Fruit fly (Drosophila melanogaster) whole organism, pupa: ENCODE results near the gene CG1421.

Experiments
- CG10348 ChIP-seq: fragments of 200-800 bp; sonication (Bioruptor generic); IDR thresholded peaks from 2 replicates; pipeline ENCODE4 v1.3.6; 2022; ENCODE audit warnings: missing biosample characterization, missing genetic modification characterization
- CG12605 ChIP-seq: fragments of 200-800 bp; sonication (Bioruptor generic); IDR thresholded peaks from 2 replicates; pipeline ENCODE4 v1.3.6; 2022; ENCODE audit warnings: missing biosample characterization, missing genetic modification characterization
- CG13204 ChIP-seq: fragments of 200-800 bp; sonication (Bioruptor generic); optimal IDR thresholded peaks from 2 replicates; lab custom pipeline; 2018; ENCODE audit warnings: missing biosample characterization, mild to moderate bottlenecking, missing genetic modification characterization, moderate library complexity
- CG14655 ChIP-seq: fragments of 200-800 bp; sonication (Bioruptor generic); optimal IDR thresholded peaks from 3 replicates; lab custom pipeline; 2017; ENCODE audit warnings: mild to moderate bottlenecking, missing biosample characterization, missing genetic modification reagents, missing genetic modification characterization
- CG15710 ChIP-seq: fragments of 200-800 bp; sonication (Bioruptor generic); optimal IDR thresholded peaks from 2 replicates; lab custom pipeline; 2018; ENCODE audit warnings: missing biosample characterization, mild to moderate bottlenecking, missing genetic modification characterization, moderate library complexity
- CG17806 ChIP-seq: fragments of 200-800 bp; sonication (Bioruptor generic); optimal IDR thresholded peaks from 2 replicates; lab custom pipeline; 2018; ENCODE audit warnings: missing biosample characterization, mild to moderate bottlenecking, missing genetic modification characterization, moderate library complexity
- CG32121 ChIP-seq: fragments of 200-800 bp; sonication (Bioruptor generic); IDR thresholded peaks from 2 replicates; pipeline ENCODE4 v1.3.6; 2022; ENCODE audit warnings: missing biosample characterization, missing genetic modification characterization
- CG34367 ChIP-seq: fragments of 200-800 bp; sonication (Bioruptor generic); optimal IDR thresholded peaks from 2 replicates; lab custom pipeline; 2018; ENCODE audit warnings: missing biosample characterization, mild to moderate bottlenecking, missing genetic modification characterization
- CG4496 ChIP-seq: fragments of 200-800 bp; sonication (Bioruptor generic); IDR thresholded peaks from 3 replicates; pipeline ENCODE4 v1.3.6; 2022; ENCODE audit warnings: missing biosample characterization, missing genetic modification characterization
- CG8159 ChIP-seq: fragments of 200-800 bp; sonication (Bioruptor generic); optimal IDR thresholded peaks from 3 replicates; lab custom pipeline; 2018; ENCODE audit warnings: missing biosample characterization, mild to moderate bottlenecking, missing genetic modification characterization, moderate library complexity
- CG8301 ChIP-seq: fragments of 200-800 bp; sonication (Bioruptor generic); optimal IDR thresholded peaks from 2 replicates; lab custom pipeline; 2018; ENCODE audit warnings: missing biosample characterization, mild to moderate bottlenecking, missing genetic modification characterization
- CG9948 ChIP-seq: fragments of 200-800 bp; sonication (Bioruptor generic); optimal IDR thresholded peaks from 2 replicates; lab custom pipeline; 2018; ENCODE audit warnings: missing biosample characterization, mild to moderate bottlenecking, missing genetic modification characterization, moderate library complexity
- D1 ChIP-seq: fragments of 200-800 bp; sonication (Bioruptor generic); optimal IDR thresholded peaks from 2 replicates; lab custom pipeline; 2018; ENCODE audit warnings: missing biosample characterization, mild to moderate bottlenecking, missing genetic modification characterization, moderate library complexity
- EcR ChIP-seq: fragments of 200-800 bp; sonication (Bioruptor generic); optimal IDR thresholded peaks from 3 replicates; lab custom pipeline; 2019; ENCODE audit warnings: missing biosample characterization, missing genetic modification characterization, mild to moderate bottlenecking, moderate library complexity, missing genetic modification reagents
- Ets98B ChIP-seq: fragments of 200-800 bp; sonication (Bioruptor generic); IDR thresholded peaks from 2 replicates; pipeline ENCODE4 v1.3.6; 2022; ENCODE audit warnings: missing biosample characterization, missing genetic modification characterization
- Pif1A ChIP-seq: fragments of 200-800 bp; sonication (Bioruptor generic); optimal IDR thresholded peaks from 3 replicates; lab custom pipeline; 2016; ENCODE audit warnings: missing biosample characterization, missing genetic modification characterization
- Pif1B ChIP-seq: fragments of 200-800 bp; sonication (Bioruptor generic); optimal IDR thresholded peaks from 3 replicates; lab custom pipeline; 2016; ENCODE audit warnings: missing biosample characterization, missing genetic modification characterization
- Snoo ChIP-seq: fragments of 200-800 bp; sonication (Bioruptor generic); optimal IDR thresholded peaks from 3 replicates; lab custom pipeline; 2017; ENCODE audit warnings: missing biosample characterization, mild to moderate bottlenecking, missing genetic modification characterization, inconsistent platforms
- fd96Ca ChIP-seq: fragments of 200-800 bp; sonication (Bioruptor generic); IDR thresholded peaks from 3 replicates; pipeline ENCODE4 v1.3.6; 2022; ENCODE audit warnings: missing biosample characterization, missing genetic modification characterization
- gl ChIP-seq: fragments of 200-800 bp; sonication (Bioruptor generic); optimal IDR thresholded peaks from 2 replicates; lab custom pipeline; 2018; ENCODE audit warnings: missing biosample characterization, mild to moderate bottlenecking, missing genetic modification characterization
- rn ChIP-seq: fragments of 200-800 bp; sonication (Bioruptor generic); IDR thresholded peaks from 2 replicates; pipeline ENCODE4 v1.3.6; 2022; ENCODE audit warnings: missing biosample characterization, missing genetic modification characterization

Gene CG1421

dm6 chr2L:21890205-21890604 is 12.6 kb upstream of the CG1421 start:
- TF ChIP-seq CG14655 (GFP tag; lab: Kevin White, UChicago) (no peak), CG17806 (tag; lab: Kevin White, UChicago) (no peak), CG10348 (GFP tag; lab: Robert Waterston, UW) (no peak), Pif1A (GFP tag; lab: Kevin White, UChicago) (no peak), Snoo (tag; lab: Kevin White, UChicago) (no peak), CG34367 (tag; lab: Kevin White, UChicago) (no peak), Ets98B (GFP tag; lab: Robert Waterston, UW) (no peak), CG4496 (GFP tag; lab: Robert Waterston, UW) (no peak)

- TF ChIP-seq CG8159 (no peak), CG9948 (no peak), fd96Ca (GFP tag; lab: Robert Waterston, UW) (no peak), CG10348 (GFP tag; lab: Robert Waterston, UW) (no peak), Pif1A (GFP tag; lab: Kevin White, UChicago) (no peak), CG17806 (tag; lab: Kevin White, UChicago) (no peak), gl (no peak), Snoo (tag; lab: Kevin White, UChicago) (no peak), CG34367 (tag; lab: Kevin White, UChicago) (no peak), EcR (GFP tag; lab: Kevin White, UChicago) (no peak)
These were observed 6.7 kb upstream of the CG1421 start for dm6 chr2L:21896046-21896445.

- TF ChIP-seq gl = no peak
These were observed 4.6 kb upstream of the CG1421 start, which contains the start of gene CG11629 for dm6 chr2L:21898189-21898588. Gene CG11629, minus strand, starts transcription at chr2L:21898289.

dm6 chr2L:21899001-21899715 is 3.6 kb upstream of the CG1421 start:
- TF ChIP-seq CG4496 (GFP tag; lab: Robert Waterston, UW) (no peak), CG13204 (GFP tag; lab: Kevin White, UChicago) (peak; percentile 60), Snoo (tag; lab: Kevin White, UChicago) (no peak), CG17806 (tag; lab: Kevin White, UChicago) (no peak), fd96Ca (GFP tag; lab: Robert Waterston, UW) (peak; percentile 72), EcR (GFP tag; lab: Kevin White, UChicago) (no peak), CG9948 (no peak), CG34367 (tag; lab: Kevin White, UChicago) (no peak), CG8301 (tag; lab: Kevin White, UChicago) (no peak), Pif1A (GFP tag; lab: Kevin White, UChicago) (no peak), Ets98B (GFP tag; lab: Robert Waterston, UW) (no peak; the same call in 1 of the 2 replicates), CG8159 (no peak), CG12605 (peak; percentile 54; the same call in 1 of the 2 replicates), gl (no peak), CG15710 (tag; lab: Kevin White, UChicago) (no peak)

dm6 chr2L:21904183-21904582 is 1.4 kb downstream of the CG1421 start:
- TF ChIP-seq rn (GFP tag; lab: Robert Waterston, UW) (no peak), CG15710 (tag; lab: Kevin White, UChicago) (no peak), CG13204 (GFP tag; lab: Kevin White, UChicago) (no peak), Pif1A (GFP tag; lab: Kevin White, UChicago) (no peak), Ets98B (GFP tag; lab: Robert Waterston, UW) (no peak), CG4496 (GFP tag; lab: Robert Waterston, UW) (no peak), CG8159 (no peak), CG10348 (GFP tag; lab: Robert Waterston, UW) (no peak), CG14655 (GFP tag; lab: Kevin White, UChicago) (no peak), CG34367 (tag; lab: Kevin White, UChicago) (no peak)

dm6 chr2L:21905139-21905538 is 2.3 kb downstream of the CG1421 start:
- TF ChIP-seq Ets98B (GFP tag; lab: Robert Waterston, UW) = no peak
- TF ChIP-seq CG34367 (tag; lab: Kevin White, UChicago) = no peak
- TF ChIP-seq D1 (tag; lab: Kevin White, UChicago) = no peak
- TF ChIP-seq CG13204 (GFP tag; lab: Kevin White, UChicago) = no peak
- no peak for TF ChIP-seq CG17806 (tag; lab: Kevin White, UChicago)
- TF ChIP-seq Pif1B = no peak
- no peak for TF ChIP-seq CG8159
- no peak for TF ChIP-seq CG9948
- no peak for TF ChIP-seq CG32121 (GFP tag; lab: Robert Waterston, UW)
- TF ChIP-seq CG10348 (GFP tag; lab: Robert Waterston, UW) = no peak
- no peak for TF ChIP-seq EcR (GFP tag; lab: Kevin White, UChicago)
- TF ChIP-seq Pif1A (GFP tag; lab: Kevin White, UChicago) = no peak
- no peak for TF ChIP-seq CG4496 (GFP tag; lab: Robert Waterston, UW)
- no peak for TF ChIP-seq Snoo (tag; lab: Kevin White, UChicago)
- TF ChIP-seq rn (GFP tag; lab: Robert Waterston, UW) = no peak
- no peak for TF ChIP-seq CG14655 (GFP tag; lab: Kevin White, UChicago)
